Worm (Caenorhabditis elegans) whole organism, L2 larva: ENCODE measurements around the gene clec-143.
"Not testable (repeated sequence)": the region's sequence is repeated elsewhere in the genome, so short reads cannot be mapped to it uniquely, and the experiment has no call there.

ENCODE experiments used
- C34F6.9 ChIP-seq: fragments of 150-350 bp; optimal IDR thresholded peaks from 2 replicates; lab custom pipeline; 2014; ENCODE audit warnings: missing biosample characterization, missing genetic modification characterization
- F13H6.1 ChIP-seq: sonication (generic microtip); optimal IDR thresholded peaks from 2 replicates; lab custom pipeline; 2016; ENCODE audit warnings: missing genetic modification characterization, missing compliant biosample characterization
- R02D3.7 ChIP-seq: fragments of 150-350 bp; optimal IDR thresholded peaks from 2 replicates; lab custom pipeline; 2014; ENCODE audit warnings: missing biosample characterization, missing genetic modification characterization
- ZK546.5 ChIP-seq: sonication (generic microtip); optimal IDR thresholded peaks from 2 replicates; lab custom pipeline; 2017; ENCODE audit warnings: missing biosample characterization, missing genetic modification characterization
- aly-2 ChIP-seq: fragments of 150-350 bp; optimal IDR thresholded peaks from 2 replicates; lab custom pipeline; 2014; ENCODE audit warnings: missing biosample characterization, missing genetic modification characterization
- ama-1 ChIP-seq: fragments of 150-350 bp; optimal IDR thresholded peaks from 2 replicates; lab custom pipeline; 2018; ENCODE audit warnings: inconsistent platforms
- blmp-1 ChIP-seq: sonication (generic microtip); optimal IDR thresholded peaks from 2 replicates; lab custom pipeline; 2017; ENCODE audit warnings: missing genetic modification characterization, mild to moderate bottlenecking, missing compliant biosample characterization, antibody characterized with exemption, moderate library complexity; ENCODE audit not compliant: insufficient read depth
- ceh-16 ChIP-seq: fragments of 150-350 bp; optimal IDR thresholded peaks from 2 replicates; lab custom pipeline; 2014; ENCODE audit warnings: missing biosample characterization, missing genetic modification characterization
- ceh-82 ChIP-seq: fragments of 150-350 bp; optimal IDR thresholded peaks from 2 replicates; lab custom pipeline; 2014; ENCODE audit warnings: missing biosample characterization, missing genetic modification characterization
- crh-2 ChIP-seq: sonication (generic microtip); optimal IDR thresholded peaks from 2 replicates; lab custom pipeline; 2017; ENCODE audit warnings: missing biosample characterization, missing genetic modification characterization
- egl-27 ChIP-seq: sonication (generic microtip); optimal IDR thresholded peaks from 3 replicates; lab custom pipeline; 2017; ENCODE audit warnings: missing biosample characterization, missing genetic modification reagents, missing genetic modification characterization
- elt-1 ChIP-seq: fragments of 150-350 bp; optimal IDR thresholded peaks from 2 replicates; lab custom pipeline; 2014; ENCODE audit warnings: missing biosample characterization, missing genetic modification characterization
- elt-3 ChIP-seq: sonication (generic microtip); optimal IDR thresholded peaks from 2 replicates; lab custom pipeline; 2017; ENCODE audit warnings: missing biosample characterization, missing genetic modification characterization
- fos-1 ChIP-seq: fragments of 150-350 bp; optimal IDR thresholded peaks from 2 replicates; lab custom pipeline; 2014; ENCODE audit warnings: missing biosample characterization, missing genetic modification characterization
- gmeb-1 ChIP-seq: fragments of 150-350 bp; optimal IDR thresholded peaks from 2 replicates; lab custom pipeline; 2014; ENCODE audit warnings: missing biosample characterization, missing genetic modification characterization
- lin-11 ChIP-seq: fragments of 150-350 bp; sonication (generic microtip); optimal IDR thresholded peaks from 2 replicates; lab custom pipeline; 2014; ENCODE audit warnings: missing biosample characterization, missing genetic modification characterization, inconsistent platforms, mixed read lengths
- lin-39 ChIP-seq: fragments of 150-350 bp; optimal IDR thresholded peaks from 2 replicates; lab custom pipeline; 2014; ENCODE audit warnings: missing biosample characterization, missing genetic modification reagents, missing genetic modification characterization
- mab-5 ChIP-seq: fragments of 150-350 bp; optimal IDR thresholded peaks from 2 replicates; lab custom pipeline; 2014; ENCODE audit warnings: missing biosample characterization, missing genetic modification characterization
- mbf-1 ChIP-seq: sonication (generic microtip); optimal IDR thresholded peaks from 2 replicates; lab custom pipeline; 2017; ENCODE audit warnings: missing biosample characterization, missing genetic modification characterization
- mdl-1 ChIP-seq, 2 experiments: fragments of 150-350 bp in 1 of 2; sonication (generic microtip) in 1 of 2; optimal IDR thresholded peaks; 2 replicates each; lab custom pipeline; 2017; ENCODE audit warnings: missing biosample characterization in 2 of 2, missing genetic modification characterization in 2 of 2
- nhr-10 ChIP-seq: sonication (generic microtip); optimal IDR thresholded peaks from 2 replicates; lab custom pipeline; 2017; ENCODE audit warnings: missing biosample characterization, missing genetic modification characterization
- nhr-11 ChIP-seq: fragments of 150-350 bp; optimal IDR thresholded peaks from 2 replicates; lab custom pipeline; 2014; ENCODE audit warnings: missing biosample characterization, missing genetic modification characterization
- nhr-12 ChIP-seq: fragments of 150-350 bp; optimal IDR thresholded peaks from 2 replicates; lab custom pipeline; 2014; ENCODE audit warnings: missing biosample characterization, missing genetic modification characterization
- nhr-129 ChIP-seq: fragments of 150-350 bp; optimal IDR thresholded peaks from 2 replicates; lab custom pipeline; 2014; ENCODE audit warnings: missing biosample characterization, missing genetic modification characterization
- nhr-21 ChIP-seq: fragments of 150-350 bp; optimal IDR thresholded peaks from 2 replicates; lab custom pipeline; 2014; ENCODE audit warnings: missing biosample characterization, missing genetic modification characterization
- nhr-23 ChIP-seq: fragments of 150-350 bp; optimal IDR thresholded peaks from 2 replicates; lab custom pipeline; 2014; ENCODE audit warnings: missing biosample characterization, missing genetic modification reagents, missing genetic modification characterization
- nhr-237 ChIP-seq: fragments of 150-350 bp; optimal IDR thresholded peaks from 2 replicates; lab custom pipeline; 2014; ENCODE audit warnings: missing biosample characterization, missing genetic modification characterization
- nhr-25 ChIP-seq: fragments of 150-350 bp; sonication (generic microtip); optimal IDR thresholded peaks from 3 replicates; lab custom pipeline; 2014; ENCODE audit warnings: missing biosample characterization, missing genetic modification characterization
- nhr-6 ChIP-seq: fragments of 150-350 bp; optimal IDR thresholded peaks from 2 replicates; lab custom pipeline; 2014; ENCODE audit warnings: missing biosample characterization, missing genetic modification characterization
- nhr-77 ChIP-seq: fragments of 150-350 bp; optimal IDR thresholded peaks from 2 replicates; lab custom pipeline; 2014; ENCODE audit warnings: missing biosample characterization, missing genetic modification characterization
- peb-1 ChIP-seq: fragments of 150-350 bp; optimal IDR thresholded peaks from 2 replicates; lab custom pipeline; 2014; ENCODE audit warnings: missing biosample characterization, missing genetic modification characterization
- sem-4 ChIP-seq: fragments of 150-350 bp; optimal IDR thresholded peaks from 2 replicates; lab custom pipeline; 2014; ENCODE audit warnings: missing biosample characterization, missing genetic modification reagents, missing genetic modification characterization
- sma-3 ChIP-seq: sonication (generic microtip); optimal IDR thresholded peaks from 2 replicates; lab custom pipeline; 2016; ENCODE audit warnings: missing genetic modification reagents, missing genetic modification characterization, missing compliant biosample characterization
- sma-9 ChIP-seq, 2 experiments: fragments of 150-350 bp in 1 of 2; sonication (generic microtip) in 1 of 2; optimal IDR thresholded peaks; 2 replicates each; lab custom pipeline; 2014 to 2016; ENCODE audit warnings: missing genetic modification characterization in 2 of 2, mild to moderate bottlenecking in 1 of 2, missing biosample characterization in 1 of 2, missing compliant biosample characterization in 1 of 2, missing genetic modification reagents in 1 of 2, moderate library complexity in 1 of 2
- snpc-4 ChIP-seq: fragments of 150-350 bp; optimal IDR thresholded peaks from 2 replicates; lab custom pipeline; 2014; ENCODE audit warnings: missing biosample characterization, missing genetic modification characterization
- unc-39 ChIP-seq: fragments of 150-350 bp; optimal IDR thresholded peaks from 2 replicates; lab custom pipeline; 2014; ENCODE audit warnings: missing biosample characterization, missing genetic modification characterization
- zag-1 ChIP-seq: fragments of 150-350 bp; optimal IDR thresholded peaks from 2 replicates; lab custom pipeline; 2014; ENCODE audit warnings: missing biosample characterization, missing genetic modification characterization
- ztf-1 ChIP-seq: fragments of 200-800 bp; sonication (Bioruptor generic); conservative IDR thresholded peaks from 2 replicates; pipeline ENCODE4 v1.3.6; 2022; ENCODE audit warnings: missing genetic modification characterization, missing compliant biosample characterization
- ztf-11 ChIP-seq: sonication (generic microtip); optimal IDR thresholded peaks from 2 replicates; lab custom pipeline; 2017; ENCODE audit warnings: missing biosample characterization, missing genetic modification characterization
- ztf-4 ChIP-seq: fragments of 150-350 bp; optimal IDR thresholded peaks from 2 replicates; lab custom pipeline; 2014; ENCODE audit warnings: missing biosample characterization, missing genetic modification characterization

Gene clec-143

DNA sequence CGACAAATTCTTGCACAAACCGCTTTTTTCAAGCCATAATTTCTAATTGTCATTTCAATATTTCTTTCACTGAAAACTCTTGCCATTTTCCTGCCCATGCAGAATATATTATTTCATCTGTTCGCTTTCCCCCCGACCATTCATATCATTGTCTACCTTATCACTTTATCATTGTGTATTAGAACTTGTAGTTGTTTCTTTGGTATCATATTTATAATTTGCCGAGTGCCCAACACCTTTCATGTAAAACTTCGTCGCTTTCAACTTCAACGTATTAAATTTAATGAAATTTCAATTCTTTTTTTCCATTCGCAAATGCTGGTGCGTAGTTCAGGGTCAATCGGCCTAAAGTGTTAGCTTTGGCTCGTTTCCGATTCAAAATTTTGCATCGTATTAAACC is 27.3 kb downstream of the clec-143 start, which contains the start of gene ZK673.1:
ZK673.1 (plus strand) TSS at position 301 of the 400 bp plus-strand sequence.
- not testable (repeated sequence) for TF ChIP-seq ceh-82 (tag; lab: Kevin White, UChicago); peb-1 (tag; lab: Kevin White, UChicago); nhr-12

ce11 chrII:10439976-10440375 is 30.1 kb downstream of the clec-143 start, which contains the start of gene E04D5.4:
Gene E04D5.4 (plus strand): TSS chrII:10440276.
- no peak for TF ChIP-seq nhr-237 (tag; lab: Kevin White, UChicago)
- TF ChIP-seq crh-2 (tag; lab: Kevin White, UChicago): no peak
- TF ChIP-seq elt-3 (tag; lab: Kevin White, UChicago): no peak
- TF ChIP-seq fos-1: no peak
- no peak for TF ChIP-seq lin-39 (tag; lab: Kevin White, UChicago)
- no peak for TF ChIP-seq nhr-21
- no peak for TF ChIP-seq mab-5 (tag; lab: Kevin White, UChicago)
- TF ChIP-seq unc-39 (tag; lab: Kevin White, UChicago): no peak
- no peak for TF ChIP-seq egl-27
- TF ChIP-seq blmp-1 (tag; lab: Kevin White, UChicago): no peak
- no peak for TF ChIP-seq ztf-4
- TF ChIP-seq mdl-1 (tag; optimal IDR thresholded peaks at IDR 0.05; lab: Kevin White, UChicago): no peak
- TF ChIP-seq, all 48 proteins: peak for 0

- TF ChIP-seq C34F6.9 (tag; lab: Kevin White, UChicago) (no peak), sma-9 (GFP tag; optimal IDR thresholded peaks at IDR 0.05; lab: Kevin White, UChicago) (no peak), sma-9 (tag; optimal IDR thresholded peaks at IDR 0.05; lab: Kevin White, UChicago) (no peak), snpc-4 (no peak), egl-27 (no peak), crh-2 (tag; lab: Kevin White, UChicago) (no peak), nhr-10 (tag; lab: Kevin White, UChicago) (no peak), nhr-129 (tag; lab: Kevin White, UChicago) (no peak), unc-39 (tag; lab: Kevin White, UChicago) (no peak), mdl-1 (tag; optimal IDR thresholded peaks at IDR 0.05; lab: Kevin White, UChicago) (no peak), nhr-11 (tag; lab: Kevin White, UChicago) (no peak), ZK546.5 (tag; lab: Kevin White, UChicago) (no peak), elt-3 (tag; lab: Kevin White, UChicago) (no peak), F13H6.1 (tag; lab: Kevin White, UChicago) (no peak), aly-2 (tag; lab: Kevin White, UChicago) (no peak), nhr-25 (no peak), ama-1 (lab: Kevin White, UChicago) (no peak)
Observed at ce11 chrII:10437840-10438239, 32.3 kb downstream of the clec-143 start.

DNA sequence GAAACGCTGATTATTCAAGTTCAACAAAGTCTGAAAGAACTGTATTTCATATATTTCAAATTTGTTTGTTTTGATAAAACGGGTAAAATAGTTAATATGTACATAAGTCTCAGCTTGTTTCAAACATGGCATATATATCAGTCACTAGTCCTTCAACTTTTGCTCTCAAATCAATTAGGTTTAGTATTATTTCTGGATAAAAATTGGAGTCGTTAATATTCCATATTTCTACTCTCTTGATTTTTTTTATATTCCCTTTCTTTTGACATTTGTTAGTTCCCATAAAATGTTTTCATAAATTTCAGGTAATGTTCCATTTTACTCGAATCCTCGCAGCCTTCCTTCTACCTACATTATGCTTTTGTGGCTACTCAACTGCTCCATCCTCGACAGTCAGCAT is 34.3 kb downstream of the clec-143 start, which contains the start of gene cut-4:
cut-4 (plus strand) TSS at position 301 of the 400 bp plus-strand sequence.
- no peak for TF ChIP-seq mdl-1 (tag; optimal IDR thresholded peaks at IDR 0.05; lab: Kevin White, UChicago)
- TF ChIP-seq elt-1 (tag; lab: Kevin White, UChicago): no peak
- no peak for TF ChIP-seq F13H6.1 (tag; lab: Kevin White, UChicago)
- TF ChIP-seq gmeb-1 (tag; lab: Kevin White, UChicago): no peak
- no peak for TF ChIP-seq nhr-11 (tag; lab: Kevin White, UChicago)
- TF ChIP-seq ztf-11 (tag; lab: Kevin White, UChicago): no peak
- TF ChIP-seq fos-1: no peak
- no peak for TF ChIP-seq nhr-6
- no peak for TF ChIP-seq zag-1 (tag; lab: Kevin White, UChicago)
- no peak for TF ChIP-seq nhr-77
- TF ChIP-seq elt-3 (tag; lab: Kevin White, UChicago): no peak
- no peak for TF ChIP-seq ztf-1
- TF ChIP-seq lin-11 (tag; lab: Kevin White, UChicago): no peak
- TF ChIP-seq blmp-1 (tag; lab: Kevin White, UChicago): no peak
- TF ChIP-seq sem-4 (tag; lab: Kevin White, UChicago): no peak

DNA sequence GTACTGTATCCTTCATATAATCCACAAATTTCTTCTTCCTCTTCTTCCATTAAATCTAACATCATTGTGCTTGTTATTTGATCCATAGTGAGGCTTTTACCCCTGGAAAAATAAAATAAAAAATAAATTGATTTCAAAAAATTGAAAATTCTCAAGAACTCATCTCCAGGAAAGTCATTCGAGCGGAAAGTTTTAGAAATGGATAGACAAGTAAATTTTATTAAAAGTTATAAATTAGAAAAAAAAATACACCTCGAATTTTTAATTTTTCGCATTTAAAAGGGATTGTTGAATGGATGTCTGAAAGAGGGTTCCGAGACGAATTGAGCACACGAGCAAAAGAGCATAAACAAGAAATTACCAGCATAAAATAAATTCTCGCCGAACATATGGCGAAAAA is 48.2 kb downstream of the clec-143 start, which contains the start of gene frpr-21:
frpr-21 (minus strand) TSS at position 101 of the 400 bp plus-strand sequence.
- TF ChIP-seq gmeb-1 (tag; lab: Kevin White, UChicago) (no peak), nhr-129 (tag; lab: Kevin White, UChicago) (no peak), R02D3.7 (tag; lab: Kevin White, UChicago) (no peak), mab-5 (tag; lab: Kevin White, UChicago) (no peak), elt-1 (tag; lab: Kevin White, UChicago) (no peak), nhr-77 (no peak), mbf-1 (tag; lab: Kevin White, UChicago) (no peak), lin-39 (tag; lab: Kevin White, UChicago) (no peak), fos-1 (no peak), nhr-10 (tag; lab: Kevin White, UChicago) (no peak), ztf-11 (tag; lab: Kevin White, UChicago) (no peak), nhr-23 (tag; lab: Kevin White, UChicago) (no peak), sma-3 (GFP tag; lab: Kevin White, UChicago) (no peak), ceh-16 (tag; lab: Kevin White, UChicago) (no peak), mdl-1 (tag; optimal IDR thresholded peaks at IDR 0.05; lab: Kevin White, UChicago) (no peak), nhr-237 (tag; lab: Kevin White, UChicago) (no peak)
